Fruit fly (Drosophila melanogaster) whole organism, embryonic: Measurements from ENCODE around the gene COX6B.

Experiments used
- B-H2 ChIP-seq: fragments of 200-800 bp; sonication (Bioruptor generic); optimal IDR thresholded peaks from 2 replicates; lab custom pipeline; 2018; ENCODE audit warnings: missing biosample characterization, mild to moderate bottlenecking, missing genetic modification characterization
- BEAF-32 ChIP-seq: fragments of 200-800 bp; sonication (Bioruptor generic); optimal IDR thresholded peaks from 3 replicates; lab custom pipeline; 2017; ENCODE audit warnings: missing biosample characterization, missing genetic modification characterization, mild to moderate bottlenecking, moderate library complexity, missing genetic modification reagents
- CG10267 ChIP-seq: fragments of 200-800 bp; sonication (Bioruptor generic); optimal IDR thresholded peaks from 2 replicates; lab custom pipeline; 2018; ENCODE audit warnings: missing biosample characterization, mild to moderate bottlenecking, missing genetic modification characterization, moderate library complexity
- CG11093 ChIP-seq: fragments of 200-800 bp; sonication (Bioruptor generic); IDR thresholded peaks from 3 replicates; pipeline ENCODE4 v1.3.6; 2022; ENCODE audit warnings: missing biosample characterization, missing genetic modification characterization
- CG14965 ChIP-seq: fragments of 200-800 bp; sonication (Bioruptor generic); optimal IDR thresholded peaks from 2 replicates; lab custom pipeline; 2016; ENCODE audit warnings: missing biosample characterization, missing genetic modification characterization, borderline replicate concordance
- CG15011 ChIP-seq: fragments of 200-800 bp; sonication (Bioruptor generic); optimal IDR thresholded peaks from 3 replicates; lab custom pipeline; 2018; ENCODE audit warnings: missing biosample characterization, mild to moderate bottlenecking, missing genetic modification characterization
- CG17328 ChIP-seq: fragments of 200-800 bp; sonication (Bioruptor generic); IDR thresholded peaks from 2 replicates; pipeline ENCODE4 v1.3.6; 2022; ENCODE audit warnings: missing biosample characterization, missing genetic modification characterization
- CG17361 ChIP-seq: fragments of 200-800 bp; sonication (Bioruptor generic); IDR thresholded peaks from 3 replicates; pipeline ENCODE4 v1.3.6; 2022; ENCODE audit warnings: missing biosample characterization, missing genetic modification characterization
- CG17829 ChIP-seq: fragments of 200-800 bp; optimal IDR thresholded peaks from 2 replicates; lab custom pipeline; 2019; ENCODE audit warnings: missing biosample characterization, mild to moderate bottlenecking, missing genetic modification characterization, moderate library complexity
- CG2199 ChIP-seq: fragments of 200-800 bp; sonication (Bioruptor generic); IDR thresholded peaks from 3 replicates; pipeline ENCODE4 v1.3.6; 2022; ENCODE audit warnings: missing biosample characterization, missing genetic modification characterization
- CG31441 ChIP-seq: fragments of 200-800 bp; sonication (Bioruptor generic); IDR thresholded peaks from 2 replicates; pipeline ENCODE4 v1.3.6; 2022; ENCODE audit warnings: missing biosample characterization, missing genetic modification characterization
- CG32772 ChIP-seq: fragments of 200-800 bp; sonication (Bioruptor generic); IDR thresholded peaks from 2 replicates; pipeline ENCODE4 v1.3.6; 2022; ENCODE audit warnings: missing biosample characterization, missing genetic modification characterization
- CG3407 ChIP-seq: fragments of 200-800 bp; sonication (Bioruptor generic); optimal IDR thresholded peaks from 2 replicates; lab custom pipeline; 2018; ENCODE audit warnings: missing biosample characterization, mild to moderate bottlenecking, missing genetic modification characterization
- CG34224 ChIP-seq: fragments of 200-800 bp; sonication (Bioruptor generic); IDR thresholded peaks from 3 replicates; pipeline ENCODE4 v1.3.6; 2022; ENCODE audit warnings: missing biosample characterization, missing genetic modification characterization; ENCODE audit not compliant: partially characterized antibody
- CG3847 ChIP-seq: fragments of 200-800 bp; sonication (Bioruptor generic); IDR thresholded peaks from 2 replicates; pipeline ENCODE4 v1.3.6; 2022; ENCODE audit warnings: missing biosample characterization, missing genetic modification characterization
- CG4820 ChIP-seq: fragments of 200-800 bp; sonication (Bioruptor generic); optimal IDR thresholded peaks from 3 replicates; lab custom pipeline; 2016; ENCODE audit warnings: missing biosample characterization, missing genetic modification characterization
- CG6254 ChIP-seq: fragments of 200-800 bp; sonication (Bioruptor generic); optimal IDR thresholded peaks from 3 replicates; lab custom pipeline; 2017; ENCODE audit warnings: mild to moderate bottlenecking, missing biosample characterization, missing genetic modification reagents, missing genetic modification characterization
- CG7928 ChIP-seq: fragments of 200-800 bp; sonication (Bioruptor generic); optimal IDR thresholded peaks from 2 replicates; lab custom pipeline; 2017; ENCODE audit warnings: missing biosample characterization, mild to moderate bottlenecking, missing genetic modification characterization
- CG9727 ChIP-seq: fragments of 200-800 bp; sonication (Bioruptor generic); optimal IDR thresholded peaks from 3 replicates; lab custom pipeline; 2017; ENCODE audit warnings: missing biosample characterization, mild to moderate bottlenecking, missing genetic modification characterization
- D19A ChIP-seq: fragments of 200-800 bp; optimal IDR thresholded peaks from 3 replicates; lab custom pipeline; 2019; ENCODE audit warnings: missing biosample characterization, mild to moderate bottlenecking, missing genetic modification characterization, moderate library complexity
- Doc3 ChIP-seq: fragments of 200-800 bp; sonication (Bioruptor generic); IDR thresholded peaks from 3 replicates; pipeline ENCODE4 v1.3.6; 2022; ENCODE audit warnings: missing biosample characterization, missing genetic modification characterization; ENCODE audit not compliant: partially characterized antibody
- Fer3 ChIP-seq: fragments of 200-800 bp; sonication (Bioruptor generic); optimal IDR thresholded peaks from 2 replicates; lab custom pipeline; 2018; ENCODE audit warnings: missing biosample characterization, mild to moderate bottlenecking, missing genetic modification characterization, moderate library complexity
- Kr ChIP-seq: fragments of 200-800 bp; sonication (Bioruptor generic); optimal IDR thresholded peaks from 2 replicates; lab custom pipeline; 2017; ENCODE audit warnings: missing biosample characterization, mild to moderate bottlenecking, missing genetic modification characterization
- MTF-1 ChIP-seq: fragments of 200-800 bp; sonication (Bioruptor generic); optimal IDR thresholded peaks from 2 replicates; lab custom pipeline; 2018; ENCODE audit warnings: missing biosample characterization, mild to moderate bottlenecking, missing genetic modification characterization, borderline replicate concordance
- Opbp ChIP-seq: fragments of 200-800 bp; sonication (Bioruptor generic); IDR thresholded peaks from 3 replicates; pipeline ENCODE4 v1.3.6; 2022; ENCODE audit warnings: missing biosample characterization, missing genetic modification characterization; ENCODE audit not compliant: partially characterized antibody
- PHDP ChIP-seq: fragments of 200-800 bp; sonication (Bioruptor generic); optimal IDR thresholded peaks from 3 replicates; lab custom pipeline; 2018; ENCODE audit warnings: missing biosample characterization, mild to moderate bottlenecking, missing genetic modification characterization, moderate library complexity
- Scr ChIP-seq: fragments of 200-800 bp; sonication (Bioruptor generic); IDR thresholded peaks from 2 replicates; pipeline ENCODE4 v1.3.6; 2022; ENCODE audit warnings: missing biosample characterization, missing genetic modification characterization; ENCODE audit not compliant: partially characterized antibody
- Six4 ChIP-seq: fragments of 200-800 bp; sonication (Bioruptor generic); optimal IDR thresholded peaks from 2 replicates; lab custom pipeline; 2016; ENCODE audit warnings: missing biosample characterization, missing genetic modification characterization
- al ChIP-seq: fragments of 200-800 bp; sonication (Bioruptor generic); IDR thresholded peaks from 2 replicates; pipeline ENCODE4 v1.3.6; 2022; ENCODE audit warnings: missing biosample characterization, missing genetic modification characterization
- bowl ChIP-seq: fragments of 200-800 bp; sonication (Bioruptor generic); IDR thresholded peaks from 2 replicates; pipeline ENCODE4 v1.3.6; 2022; ENCODE audit warnings: missing biosample characterization, missing genetic modification characterization
- dm ChIP-seq: fragments of 200-800 bp; sonication (Bioruptor generic); optimal IDR thresholded peaks from 3 replicates; lab custom pipeline; 2016; ENCODE audit warnings: missing biosample characterization, missing genetic modification characterization
- dmrt11E ChIP-seq: fragments of 200-800 bp; sonication (Bioruptor generic); optimal IDR thresholded peaks from 3 replicates; lab custom pipeline; 2018; ENCODE audit warnings: missing biosample characterization, mild to moderate bottlenecking, missing genetic modification characterization, moderate library complexity
- dmrt99B ChIP-seq: fragments of 200-800 bp; sonication (Bioruptor generic); optimal IDR thresholded peaks from 2 replicates; lab custom pipeline; 2018; ENCODE audit warnings: missing biosample characterization, mild to moderate bottlenecking, missing genetic modification characterization, moderate library complexity
- exex ChIP-seq: fragments of 200-800 bp; sonication (Bioruptor generic); optimal IDR thresholded peaks from 4 replicates; lab custom pipeline; 2018; ENCODE audit warnings: missing biosample characterization, mild to moderate bottlenecking, missing genetic modification characterization, moderate library complexity
- fru ChIP-seq: fragments of >200 bp; optimal IDR thresholded peaks from 2 replicates; lab custom pipeline; 2017
- ftz-f1 ChIP-seq: fragments of 200-800 bp; sonication (Bioruptor generic); optimal IDR thresholded peaks from 2 replicates; lab custom pipeline; 2016; ENCODE audit warnings: missing biosample characterization, missing genetic modification characterization
- gem ChIP-seq: fragments of 200-800 bp; sonication (Bioruptor generic); optimal IDR thresholded peaks from 2 replicates; lab custom pipeline; 2019; ENCODE audit warnings: missing biosample characterization, mild to moderate bottlenecking, missing genetic modification characterization, moderate library complexity
- gt ChIP-seq: fragments of 200-800 bp; sonication (Bioruptor generic); IDR thresholded peaks from 2 replicates; pipeline ENCODE4 v1.3.6; 2022; ENCODE audit warnings: missing biosample characterization, missing genetic modification characterization
- kah ChIP-seq: fragments of 200-800 bp; sonication (Bioruptor generic); optimal IDR thresholded peaks from 2 replicates; lab custom pipeline; 2018; ENCODE audit warnings: missing biosample characterization, mild to moderate bottlenecking, missing genetic modification characterization
- pnt ChIP-seq: fragments of 200-800 bp; sonication (Bioruptor generic); optimal IDR thresholded peaks from 3 replicates; lab custom pipeline; 2016; ENCODE audit warnings: missing biosample characterization, missing genetic modification characterization
- pros ChIP-seq: fragments of 200-800 bp; sonication (Bioruptor generic); optimal IDR thresholded peaks from 3 replicates; lab custom pipeline; 2019; ENCODE audit warnings: missing biosample characterization, mild to moderate bottlenecking, missing genetic modification characterization, moderate library complexity
- scrt ChIP-seq: fragments of 200-800 bp; sonication (Bioruptor generic); optimal IDR thresholded peaks from 2 replicates; lab custom pipeline; 2018; ENCODE audit warnings: missing biosample characterization, mild to moderate bottlenecking, missing genetic modification characterization, moderate library complexity
- sens-2 ChIP-seq: fragments of 200-800 bp; sonication (Bioruptor generic); IDR thresholded peaks from 2 replicates; pipeline ENCODE4 v1.3.6; 2022; ENCODE audit warnings: missing biosample characterization, missing genetic modification characterization
- ssp ChIP-seq: fragments of 200-800 bp; sonication (Bioruptor generic); IDR thresholded peaks from 2 replicates; pipeline ENCODE4 v1.3.6; 2022; ENCODE audit warnings: missing biosample characterization, missing genetic modification characterization
- tin ChIP-seq: fragments of 200-800 bp; sonication (Bioruptor generic); optimal IDR thresholded peaks from 3 replicates; lab custom pipeline; 2016; ENCODE audit warnings: missing biosample characterization, missing genetic modification characterization
- zen ChIP-seq: fragments of 200-800 bp; sonication (Bioruptor generic); optimal IDR thresholded peaks from 3 replicates; lab custom pipeline; 2018; ENCODE audit warnings: missing biosample characterization, mild to moderate bottlenecking, missing genetic modification characterization, moderate library complexity
- zf30C ChIP-seq: fragments of 200-800 bp; sonication (Bioruptor generic); optimal IDR thresholded peaks from 3 replicates; lab custom pipeline; 2018; ENCODE audit warnings: missing biosample characterization, mild to moderate bottlenecking, missing genetic modification characterization

The COX6B gene

dm6 chrX:19769821-19770519 is 25.8 kb upstream of the COX6B start (continued):
- TF ChIP-seq gem: peak; percentile 73
- 0 out of 2 replicates have a peak, but pooled peaks have one; percentile 18 for TF ChIP-seq ssp (GFP tag; lab: Robert Waterston, UW)
- TF ChIP-seq Doc3 (GFP tag; lab: Robert Waterston, UW): no peak
- no peak for TF ChIP-seq scrt (GFP tag; lab: Kevin White, UChicago)
- peak; percentile 25 for TF ChIP-seq Fer3 (tag; lab: Kevin White, UChicago)
- peak; percentile 28 for TF ChIP-seq PHDP (tag; lab: Kevin White, UChicago)
- TF ChIP-seq Scr (GFP tag; lab: Robert Waterston, UW): no peak
- TF ChIP-seq CG9727 (GFP tag; lab: Kevin White, UChicago): peak; percentile 71
- TF ChIP-seq al: no peak
- peak; percentile 54 for TF ChIP-seq CG4820 (GFP tag; lab: Kevin White, UChicago)
- peak; percentile 21 for TF ChIP-seq pnt
- no peak for TF ChIP-seq sens-2
- TF ChIP-seq tin (GFP tag; lab: Kevin White, UChicago): peak; percentile 43
- TF ChIP-seq dm: no peak
- no peak for TF ChIP-seq MTF-1 (GFP tag; lab: Kevin White, UChicago)

dm6 chrX:19765490-19766212 is 21.5 kb upstream of the COX6B start:
- no peak for TF ChIP-seq Fer3 (tag; lab: Kevin White, UChicago)
- TF ChIP-seq CG10267 (tag; lab: Kevin White, UChicago): peak; percentile 41
- TF ChIP-seq zf30C: peak; percentile 51
- no peak for TF ChIP-seq CG11093 (GFP tag; lab: Robert Waterston, UW)
- no peak for TF ChIP-seq CG32772
- TF ChIP-seq CG17361 (GFP tag; lab: Robert Waterston, UW): peak; percentile 56; the same call in 2 of the 3 replicates
- no peak for TF ChIP-seq CG3847 (GFP tag; lab: Robert Waterston, UW)
- no peak for TF ChIP-seq CG14965 (GFP tag; lab: Kevin White, UChicago)
- TF ChIP-seq CG34224 (GFP tag; lab: Robert Waterston, UW): no peak
- peak; percentile 45 for TF ChIP-seq pros (GFP tag; lab: Kevin White, UChicago)
- TF ChIP-seq B-H2 (GFP tag; lab: Kevin White, UChicago): no peak
- no peak for TF ChIP-seq BEAF-32 (GFP tag; lab: Kevin White, UChicago)
- TF ChIP-seq bowl (GFP tag; lab: Robert Waterston, UW): no peak
- TF ChIP-seq CG9727 (GFP tag; lab: Kevin White, UChicago): peak; percentile 11
- no peak for TF ChIP-seq CG6254 (GFP tag; lab: Kevin White, UChicago)
- TF ChIP-seq kah (GFP tag; lab: Kevin White, UChicago): peak; percentile 88
- TF ChIP-seq CG17328 (GFP tag; lab: Robert Waterston, UW): no peak
- TF ChIP-seq fru (lab: Kevin White, UChicago): no peak
- TF ChIP-seq CG2199 (GFP tag; lab: Robert Waterston, UW): 0 out of 3 replicates have a peak, but pooled peaks have one; percentile 68
- no peak for TF ChIP-seq gt (GFP tag; lab: Robert Waterston, UW)
- TF ChIP-seq zen (tag; lab: Kevin White, UChicago): peak; percentile 78
- 0 out of 2 replicates have a peak, but pooled peaks have one; percentile 16 for TF ChIP-seq CG31441
- peak; percentile 35 for TF ChIP-seq dmrt11E (tag; lab: Kevin White, UChicago)
- TF ChIP-seq ftz-f1 (GFP tag; lab: Kevin White, UChicago): no peak
- TF ChIP-seq Opbp (GFP tag; lab: Robert Waterston, UW): no peak
- no peak for TF ChIP-seq CG3407
- TF ChIP-seq Kr: no peak
- peak; percentile 17 for TF ChIP-seq D19A
- TF ChIP-seq dmrt99B (tag; lab: Kevin White, UChicago): no peak
- TF ChIP-seq CG17829 (tag; lab: Kevin White, UChicago): peak; percentile 37
- TF ChIP-seq Six4 (GFP tag; lab: Kevin White, UChicago): no peak
- TF ChIP-seq exex (tag; lab: Kevin White, UChicago): no peak
- no peak for TF ChIP-seq CG7928
- TF ChIP-seq CG15011 (GFP tag; lab: Kevin White, UChicago): no peak
